Fruit fly (Drosophila melanogaster): ENCODE results near the gene comt.
A peak's percentile ranks its signal among the peaks of the same experiment; 100 is the strongest.

DNA sequence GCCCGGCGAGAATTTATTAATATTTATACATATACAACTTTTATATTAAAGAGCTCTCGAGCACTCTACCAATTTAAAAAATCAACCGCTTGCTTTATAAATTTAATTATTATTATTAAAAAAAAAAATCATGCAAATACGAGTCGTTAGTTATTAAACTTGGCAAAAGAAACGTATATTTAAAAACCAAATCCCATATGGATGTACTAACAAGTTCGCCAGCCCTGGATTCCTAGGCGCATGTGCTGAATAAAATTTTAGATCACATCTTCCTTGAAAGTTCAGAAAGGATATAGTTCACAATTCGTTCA is at the start of gene comt:
- TF ChIP-seq tj (GFP tag; optimal IDR thresholded peaks at IDR 0.05) (peak; percentile 13), CG33017 (tag; optimal IDR thresholded peaks at IDR 0.05) (peak; percentile 21), CG5204 (GFP tag; optimal IDR thresholded peaks at IDR 0.05) (no peak), kay (GFP tag; ENCODE audit: borderline replicate concordance) (peak; percentile 12)

Data from whole organism, adult.